Fruit fly (Drosophila melanogaster) whole organism, prepupa: ENCODE data around the gene CG43390.
A peak's percentile ranks its signal among the peaks of the same experiment; 100 is the strongest.
"Not testable (repeated sequence)": the region's sequence is repeated elsewhere in the genome, so short reads cannot be mapped to it uniquely, and the experiment has no call there.

Source experiments
- CG10631 ChIP-seq: fragments of 200-800 bp; sonication (Bioruptor generic); optimal IDR thresholded peaks from 2 replicates; lab custom pipeline; 2016; ENCODE audit warnings: missing biosample characterization, missing genetic modification characterization
- CG10669 ChIP-seq: fragments of 200-800 bp; sonication (Bioruptor generic); optimal IDR thresholded peaks from 3 replicates; lab custom pipeline; 2018; ENCODE audit warnings: missing biosample characterization, mild to moderate bottlenecking, missing genetic modification characterization, moderate library complexity
- CG11762 ChIP-seq: fragments of 200-800 bp; sonication (Bioruptor generic); optimal IDR thresholded peaks from 3 replicates; lab custom pipeline; 2016; ENCODE audit warnings: missing biosample characterization, missing genetic modification characterization; ENCODE audit not compliant: insufficient read depth
- CG11902 ChIP-seq: fragments of 200-800 bp; sonication (Bioruptor generic); optimal IDR thresholded peaks from 3 replicates; lab custom pipeline; 2016; ENCODE audit warnings: missing biosample characterization, missing genetic modification characterization
- CG3032 ChIP-seq: fragments of 200-800 bp; optimal IDR thresholded peaks from 2 replicates; lab custom pipeline; 2019; ENCODE audit warnings: missing biosample characterization, mild to moderate bottlenecking, missing genetic modification characterization, moderate library complexity
- CG31627 ChIP-seq: fragments of 200-800 bp; sonication (Bioruptor generic); optimal IDR thresholded peaks from 3 replicates; lab custom pipeline; 2016; ENCODE audit warnings: missing biosample characterization, missing genetic modification characterization
- CG32006 ChIP-seq: fragments of 200-800 bp; sonication (Bioruptor generic); optimal IDR thresholded peaks from 3 replicates; lab custom pipeline; 2017; ENCODE audit warnings: missing biosample characterization, mild to moderate bottlenecking, missing genetic modification characterization
- CG4318 ChIP-seq: fragments of 200-800 bp; sonication (Bioruptor generic); optimal IDR thresholded peaks from 3 replicates; lab custom pipeline; 2017; ENCODE audit warnings: missing biosample characterization, mild to moderate bottlenecking, missing genetic modification characterization
- CG6163 ChIP-seq: fragments of 200-800 bp; sonication (Bioruptor generic); IDR thresholded peaks from 3 replicates; pipeline ENCODE4 v1.3.6; 2022; ENCODE audit warnings: missing biosample characterization, missing genetic modification characterization
- CG6276 ChIP-seq: fragments of 200-800 bp; sonication (Bioruptor generic); optimal IDR thresholded peaks from 2 replicates; lab custom pipeline; 2017; ENCODE audit warnings: missing biosample characterization, mild to moderate bottlenecking, missing genetic modification characterization
- CG6854 ChIP-seq: fragments of 200-800 bp; sonication (Bioruptor generic); optimal IDR thresholded peaks from 2 replicates; lab custom pipeline; 2017; ENCODE audit warnings: missing biosample characterization, mild to moderate bottlenecking, missing genetic modification characterization
- CG7368 ChIP-seq: fragments of 200-800 bp; sonication (Bioruptor generic); optimal IDR thresholded peaks from 3 replicates; lab custom pipeline; 2016; ENCODE audit warnings: missing biosample characterization, missing genetic modification characterization
- CG8119 ChIP-seq: fragments of 200-800 bp; sonication (Bioruptor generic); IDR thresholded peaks from 3 replicates; pipeline ENCODE4 v1.3.6; 2022; ENCODE audit warnings: missing biosample characterization, missing genetic modification characterization
- CG8319 ChIP-seq: fragments of 200-800 bp; sonication (Bioruptor generic); optimal IDR thresholded peaks from 3 replicates; lab custom pipeline; 2016; ENCODE audit warnings: missing biosample characterization, missing genetic modification characterization
- CG8632 ChIP-seq: fragments of 200-800 bp; sonication (Bioruptor generic); optimal IDR thresholded peaks from 3 replicates; lab custom pipeline; 2016; ENCODE audit warnings: missing biosample characterization, missing genetic modification characterization
- Eip75B ChIP-seq: fragments of 200-800 bp; sonication (Bioruptor generic); optimal IDR thresholded peaks from 3 replicates; lab custom pipeline; 2016; ENCODE audit warnings: missing biosample characterization, missing genetic modification characterization
- Ets21C ChIP-seq: fragments of 200-800 bp; sonication (Bioruptor generic); optimal IDR thresholded peaks from 3 replicates; lab custom pipeline; 2016; ENCODE audit warnings: missing biosample characterization, missing genetic modification characterization
- Hr39 ChIP-seq: fragments of 200-800 bp; sonication (Bioruptor generic); optimal IDR thresholded peaks from 2 replicates; lab custom pipeline; 2016; ENCODE audit warnings: missing biosample characterization, missing genetic modification characterization
- Hr4 ChIP-seq: fragments of 200-800 bp; sonication (Bioruptor generic); optimal IDR thresholded peaks from 3 replicates; lab custom pipeline; 2016; ENCODE audit warnings: missing biosample characterization, missing genetic modification characterization
- Smox ChIP-seq: fragments of 200-800 bp; sonication (Bioruptor generic); optimal IDR thresholded peaks from 3 replicates; lab custom pipeline; 2016; ENCODE audit warnings: missing biosample characterization, missing genetic modification characterization
- Sox102F ChIP-seq: fragments of 200-800 bp; sonication (Bioruptor generic); optimal IDR thresholded peaks from 2 replicates; lab custom pipeline; 2016; ENCODE audit warnings: missing biosample characterization, mild to moderate bottlenecking, missing genetic modification characterization
- cyc ChIP-seq: fragments of 200-800 bp; sonication (Bioruptor generic); optimal IDR thresholded peaks from 3 replicates; lab custom pipeline; 2016; ENCODE audit warnings: missing biosample characterization, missing genetic modification characterization
- dsx ChIP-seq: fragments of 200-800 bp; optimal IDR thresholded peaks from 3 replicates; lab custom pipeline; 2019; ENCODE audit warnings: missing biosample characterization, mild to moderate bottlenecking, missing genetic modification characterization, moderate library complexity; ENCODE audit not compliant: poor library complexity, severe bottlenecking
- eg ChIP-seq: fragments of 200-800 bp; sonication (Bioruptor generic); IDR thresholded peaks from 3 replicates; pipeline ENCODE4 v1.3.6; 2022; ENCODE audit warnings: missing biosample characterization, missing genetic modification characterization
- esn ChIP-seq: fragments of 200-800 bp; sonication (Bioruptor generic); optimal IDR thresholded peaks from 2 replicates; lab custom pipeline; 2016; ENCODE audit warnings: missing biosample characterization, mild to moderate bottlenecking, missing genetic modification characterization, moderate library complexity
- fd85E ChIP-seq: fragments of 200-800 bp; sonication (Bioruptor generic); optimal IDR thresholded peaks from 3 replicates; lab custom pipeline; 2016; ENCODE audit warnings: missing biosample characterization, missing genetic modification characterization
- fkh ChIP-seq: fragments of 200-800 bp; sonication (Bioruptor generic); optimal IDR thresholded peaks from 3 replicates; lab custom pipeline; 2017; ENCODE audit warnings: missing biosample characterization, mild to moderate bottlenecking, missing genetic modification characterization, moderate library complexity
- net ChIP-seq: fragments of 200-800 bp; sonication (Bioruptor generic); optimal IDR thresholded peaks from 3 replicates; lab custom pipeline; 2016; ENCODE audit warnings: missing biosample characterization, missing genetic modification characterization
- pdm3 ChIP-seq: fragments of 200-800 bp; sonication (Bioruptor generic); optimal IDR thresholded peaks from 3 replicates; lab custom pipeline; 2016; ENCODE audit warnings: missing biosample characterization, missing genetic modification characterization
- salr ChIP-seq, 2 experiments: fragments of 200-800 bp; sonication (Bioruptor generic); optimal IDR thresholded peaks; 3 replicates each; lab custom pipeline; 2016 to 2018; ENCODE audit warnings: missing biosample characterization in 2 of 2, missing genetic modification characterization in 2 of 2, mild to moderate bottlenecking in 1 of 2
- spab ChIP-seq: fragments of 200-800 bp; sonication (Bioruptor generic); optimal IDR thresholded peaks from 2 replicates; lab custom pipeline; 2017; ENCODE audit warnings: missing biosample characterization, mild to moderate bottlenecking, missing genetic modification characterization, missing genetic modification reagents
- svp ChIP-seq: fragments of 200-800 bp; sonication (Bioruptor generic); peaks from one replicate; lab custom pipeline; 2016; ENCODE audit warnings: missing biosample characterization, missing genetic modification characterization
- vri ChIP-seq: fragments of 200-800 bp; sonication (Bioruptor generic); optimal IDR thresholded peaks from 3 replicates; lab custom pipeline; 2016; ENCODE audit warnings: missing biosample characterization, mild to moderate bottlenecking, missing genetic modification characterization

Gene CG43390

dm6 chr3L:11593778-11594177 is 14.0 kb upstream of the CG43390 start (continued):
- TF ChIP-seq CG6854 (GFP tag; lab: Kevin White, UChicago) (no peak), net (peak; percentile 9), Hr39 (GFP tag; lab: Kevin White, UChicago) (no peak), CG32006 (GFP tag; lab: Kevin White, UChicago) (peak; percentile 56), Sox102F (GFP tag; lab: Kevin White, UChicago) (no peak), salr (GFP tag; optimal IDR thresholded peaks at IDR 0.05; lab: Kevin White, UChicago) (peak in 1 of 2 experiments; percentile 28), Smox (GFP tag; lab: Kevin White, UChicago) (no peak)

dm6 chr3L:11591803-11592202 is 12.1 kb upstream of the CG43390 start:
- TF ChIP-seq CG6163 (GFP tag; lab: Robert Waterston, UW): 0 out of 3 replicates have a peak, but pooled peaks have one; percentile 8
- peak; percentile 62 for TF ChIP-seq CG7368
- TF ChIP-seq CG11762: no peak

- TF ChIP-seq CG11902 (GFP tag; lab: Kevin White, UChicago): no peak
- no peak for TF ChIP-seq CG3032 (tag; lab: Kevin White, UChicago)
- TF ChIP-seq CG31627 (GFP tag; lab: Kevin White, UChicago): no peak
- no peak for TF ChIP-seq CG8119
- TF ChIP-seq eg (GFP tag; lab: Robert Waterston, UW): no peak
- TF ChIP-seq Ets21C (GFP tag; lab: Kevin White, UChicago): no peak
- no peak for TF ChIP-seq CG6276 (GFP tag; lab: Kevin White, UChicago)
- no peak for TF ChIP-seq CG8319 (GFP tag; lab: Kevin White, UChicago)
- no peak for TF ChIP-seq dsx
- TF ChIP-seq svp: no peak
- TF ChIP-seq CG10669 (GFP tag; lab: Kevin White, UChicago): no peak
- TF ChIP-seq Sox102F (GFP tag; lab: Kevin White, UChicago): no peak
- TF ChIP-seq fkh: no peak
- TF ChIP-seq CG4318 (GFP tag; lab: Kevin White, UChicago): no peak
Observed at dm6 chr3L:11591131-11591530, 11.4 kb upstream of the CG43390 start, which contains the start of gene CG33268. CG33268 (minus strand) TSS chr3L:11591231.

dm6 chr3L:11589395-11589794 is 9.6 kb upstream of the CG43390 start, which contains the start of gene CG7377:
CG7377 (plus strand) TSS chr3L:11589695.
- not testable (repeated sequence) for TF ChIP-seq esn (GFP tag; lab: Kevin White, UChicago); CG10631 (GFP tag; lab: Kevin White, UChicago); Hr4

dm6 chr3L:11588594-11588993 is 8.8 kb upstream of the CG43390 start:
- TF ChIP-seq cyc (GFP tag; lab: Kevin White, UChicago) (no peak), Eip75B (GFP tag; lab: Kevin White, UChicago) (no peak), CG8632 (GFP tag; lab: Kevin White, UChicago) (no peak), Sox102F (GFP tag; lab: Kevin White, UChicago) (no peak), fd85E (GFP tag; lab: Kevin White, UChicago) (no peak), spab (GFP tag; lab: Kevin White, UChicago) (no peak), CG32006 (GFP tag; lab: Kevin White, UChicago) (no peak), CG10669 (GFP tag; lab: Kevin White, UChicago) (no peak), CG6163 (GFP tag; lab: Robert Waterston, UW) (0 out of 3 replicates have a peak, but pooled peaks have one; percentile 42), fkh (peak; percentile 47), CG8119 (no peak; the same call in 2 of the 3 replicates), eg (GFP tag; lab: Robert Waterston, UW) (no peak), vri (GFP tag; lab: Kevin White, UChicago) (no peak), pdm3 (GFP tag; lab: Kevin White, UChicago) (no peak)
